Fruit fly (Drosophila melanogaster) Kc167 (cell line): ENCODE results near the gene Tap42.

ENCODE experiments used
- Myc ChIP-seq: fragments of >200 bp; optimal IDR thresholded peaks from 2 replicates; lab custom pipeline; 2017; ENCODE audit warnings: missing external identifiers
- Sin3A ChIP-seq: fragments of >200 bp; optimal IDR thresholded peaks from 2 replicates; lab custom pipeline; 2018; ENCODE audit warnings: missing external identifiers
- h ChIP-seq: fragments of >200 bp; optimal IDR thresholded peaks from 3 replicates; lab custom pipeline; 2018; ENCODE audit warnings: missing external identifiers
- psq ChIP-seq: fragments of >200 bp; optimal IDR thresholded peaks from 2 replicates; lab custom pipeline; 2017; ENCODE audit warnings: missing external identifiers
- ttk ChIP-seq: sonication (Bioruptor generic); optimal IDR thresholded peaks from 2 replicates; lab custom pipeline; 2017; ENCODE audit warnings: missing external identifiers

DNA sequence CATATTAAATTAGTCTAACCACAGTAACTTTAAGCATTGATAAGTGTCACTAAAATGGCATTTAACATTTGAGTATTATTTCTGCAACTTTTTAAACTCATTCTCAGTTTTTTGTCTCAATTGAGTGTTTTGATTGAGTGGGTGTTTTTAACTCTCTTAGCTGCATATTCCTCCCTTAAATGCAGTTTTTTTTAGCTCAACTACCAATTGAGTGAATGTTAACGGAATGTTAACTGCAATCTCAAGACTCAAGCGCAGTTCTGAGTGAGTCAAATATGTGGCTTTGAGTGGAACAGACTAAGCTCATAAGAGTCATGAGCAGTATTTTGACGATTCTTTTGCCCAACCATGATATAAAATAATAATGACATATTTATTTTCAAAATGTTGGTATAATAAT is 4.5 kb upstream of the Tap42 start:
- TF ChIP-seq Myc (lab: Kevin White, UChicago): no peak
- TF ChIP-seq h (lab: Kevin White, UChicago): no peak
- TF ChIP-seq Sin3A (lab: Kevin White, UChicago): no peak
- TF ChIP-seq ttk (lab: Kevin White, UChicago): no peak
- no peak for TF ChIP-seq psq (lab: Kevin White, UChicago)
